Worm (Caenorhabditis elegans) whole organism, L1 larva: ENCODE data around the gene F49E12.12.

Experiments used
- C34B4.2 ChIP-seq: sonication (generic microtip); optimal IDR thresholded peaks from 2 replicates; lab custom pipeline; 2017; ENCODE audit warnings: mild to moderate bottlenecking, missing genetic modification characterization, missing compliant biosample characterization
- Y116A8C.19 ChIP-seq: sonication (generic microtip); optimal IDR thresholded peaks from 2 replicates; lab custom pipeline; 2016; ENCODE audit warnings: missing compliant biosample characterization, missing genetic modification characterization, borderline replicate concordance
- blmp-1 ChIP-seq: fragments of 150-350 bp; optimal IDR thresholded peaks from 2 replicates; lab custom pipeline; 2014; ENCODE audit warnings: missing biosample characterization, missing genetic modification characterization
- ceh-63 ChIP-seq: fragments of 200-800 bp; sonication (Bioruptor generic); optimal IDR thresholded peaks from 2 replicates; lab custom pipeline; 2018; ENCODE audit warnings: mild to moderate bottlenecking, missing genetic modification characterization, missing compliant biosample characterization
- ceh-90 ChIP-seq: sonication (generic microtip); optimal IDR thresholded peaks from 2 replicates; lab custom pipeline; 2016; ENCODE audit warnings: missing genetic modification characterization, missing compliant biosample characterization
- dsc-1 ChIP-seq: sonication (generic microtip); optimal IDR thresholded peaks from 2 replicates; lab custom pipeline; 2016; ENCODE audit warnings: mild to moderate bottlenecking, missing genetic modification characterization, missing compliant biosample characterization
- efl-1 ChIP-seq, 4 experiments: fragments of 150-350 bp; optimal IDR thresholded peaks in 3 of 4; peaks in 1 of 4; 1 replicate in 1 of 4; 2 replicates in 3 of 4; lab custom pipeline; 2014; ENCODE audit warnings: missing biosample characterization in 2 of 4, missing genetic modification characterization in 2 of 4, missing genetic modification reagents in 2 of 4
- egl-13 ChIP-seq: sonication (generic microtip); optimal IDR thresholded peaks from 2 replicates; lab custom pipeline; 2016; ENCODE audit warnings: missing genotype, missing genetic modification reagents, missing genetic modification characterization, missing compliant biosample characterization
- elt-2 ChIP-seq: sonication (generic microtip); optimal IDR thresholded peaks from 2 replicates; lab custom pipeline; 2016; ENCODE audit warnings: missing genetic modification characterization, mild to moderate bottlenecking, inconsistent platforms, missing compliant biosample characterization, missing genetic modification reagents
- fkh-10 ChIP-seq: sonication (generic microtip); optimal IDR thresholded peaks from 2 replicates; lab custom pipeline; 2017; ENCODE audit warnings: missing biosample characterization, missing genetic modification reagents, missing genetic modification characterization
- fkh-8 ChIP-seq: sonication (generic microtip); optimal IDR thresholded peaks from 2 replicates; lab custom pipeline; 2016; ENCODE audit warnings: mild to moderate bottlenecking, missing genetic modification characterization, missing compliant biosample characterization
- hlh-17 ChIP-seq: fragments of 200-800 bp; sonication (Bioruptor generic); optimal IDR thresholded peaks from 2 replicates; lab custom pipeline; 2018; ENCODE audit warnings: missing genetic modification characterization, mild to moderate bottlenecking, missing compliant biosample characterization, moderate library complexity, borderline replicate concordance
- isw-1 ChIP-seq: fragments of 200-800 bp; sonication (Bioruptor generic); IDR thresholded peaks from 2 replicates; pipeline ENCODE4 v1.3.6; 2022; ENCODE audit warnings: missing genetic modification characterization, missing compliant biosample characterization
- jun-1 ChIP-seq: fragments of 150-350 bp; optimal IDR thresholded peaks from 2 replicates; lab custom pipeline; 2014; ENCODE audit warnings: missing biosample characterization, missing genetic modification reagents, missing genetic modification characterization
- lin-14 ChIP-seq: fragments of 200-800 bp; sonication (Bioruptor generic); optimal IDR thresholded peaks from 2 replicates; lab custom pipeline; 2018; ENCODE audit warnings: mild to moderate bottlenecking, missing genetic modification characterization, moderate library complexity, missing compliant biosample characterization
- lin-35 ChIP-seq, 2 experiments: fragments of 150-350 bp; optimal IDR thresholded peaks; 2 replicates each; lab custom pipeline; 2014; ENCODE audit warnings: missing biosample characterization in 2 of 2, missing genetic modification characterization in 2 of 2, missing genetic modification reagents in 2 of 2
- lsy-2 ChIP-seq, 2 experiments: fragments of 150-350 bp; optimal IDR thresholded peaks; 2 replicates each; lab custom pipeline; 2014; ENCODE audit warnings: missing biosample characterization in 2 of 2, missing genetic modification characterization in 2 of 2
- mdl-1 ChIP-seq, 2 experiments: fragments of 150-350 bp; optimal IDR thresholded peaks; 2 replicates each; lab custom pipeline; 2014 to 2017; ENCODE audit warnings: missing biosample characterization in 2 of 2, missing genetic modification characterization in 2 of 2, inconsistent platforms in 1 of 2
- nhr-19 ChIP-seq: fragments of 200-800 bp; sonication (Bioruptor generic); conservative IDR thresholded peaks from 2 replicates; pipeline ENCODE4 v1.3.6; 2022; ENCODE audit warnings: missing genetic modification characterization, missing compliant biosample characterization
- nhr-20 ChIP-seq: sonication (generic microtip); optimal IDR thresholded peaks from 2 replicates; lab custom pipeline; 2016; ENCODE audit warnings: mild to moderate bottlenecking, missing genetic modification characterization, missing compliant biosample characterization
- nhr-237 ChIP-seq: fragments of 150-350 bp; optimal IDR thresholded peaks from 2 replicates; lab custom pipeline; 2014; ENCODE audit warnings: missing biosample characterization, missing genetic modification characterization
- nhr-71 ChIP-seq: sonication (generic microtip); optimal IDR thresholded peaks from 2 replicates; lab custom pipeline; 2016; ENCODE audit warnings: mild to moderate bottlenecking, missing genetic modification characterization, moderate library complexity, missing compliant biosample characterization
- nhr-77 ChIP-seq: fragments of 150-350 bp; optimal IDR thresholded peaks from 2 replicates; lab custom pipeline; 2014; ENCODE audit warnings: missing biosample characterization, missing genetic modification characterization
- nhr-90 ChIP-seq: sonication (generic microtip); optimal IDR thresholded peaks from 2 replicates; lab custom pipeline; 2016; ENCODE audit warnings: mild to moderate bottlenecking, missing genetic modification characterization, missing compliant biosample characterization; ENCODE audit not compliant: poor library complexity
- pax-3 ChIP-seq: fragments of 200-800 bp; sonication (Bioruptor generic); optimal IDR thresholded peaks from 2 replicates; lab custom pipeline; 2018; ENCODE audit warnings: mild to moderate bottlenecking, missing genetic modification characterization, moderate library complexity, missing compliant biosample characterization
- pqm-1 ChIP-seq: sonication (generic microtip); optimal IDR thresholded peaks from 3 replicates; lab custom pipeline; 2017; ENCODE audit warnings: missing biosample characterization, missing genetic modification characterization
- rnt-1 ChIP-seq: sonication (generic microtip); optimal IDR thresholded peaks from 2 replicates; lab custom pipeline; 2016; ENCODE audit warnings: mild to moderate bottlenecking, missing genetic modification characterization, moderate library complexity, missing compliant biosample characterization
- snpc-4 ChIP-seq: fragments of 150-350 bp; optimal IDR thresholded peaks from 2 replicates; lab custom pipeline; 2014; ENCODE audit warnings: missing biosample characterization, missing genetic modification characterization
- sup-37 ChIP-seq: fragments of 200-800 bp; sonication (Bioruptor generic); optimal IDR thresholded peaks from 2 replicates; lab custom pipeline; 2018; ENCODE audit warnings: mild to moderate bottlenecking, missing genetic modification characterization, missing compliant biosample characterization
- swsn-7 ChIP-seq: sonication (generic microtip); optimal IDR thresholded peaks from 2 replicates; lab custom pipeline; 2016; ENCODE audit warnings: missing genetic modification characterization, missing compliant biosample characterization
- tlp-1 ChIP-seq: fragments of 150-350 bp; optimal IDR thresholded peaks from 2 replicates; lab custom pipeline; 2014; ENCODE audit warnings: missing biosample characterization, missing genetic modification characterization
- unc-130 ChIP-seq: fragments of 150-350 bp; optimal IDR thresholded peaks from 2 replicates; lab custom pipeline; 2017; ENCODE audit warnings: missing biosample characterization, missing genetic modification characterization, inconsistent platforms
- unc-62 ChIP-seq: fragments of 150-350 bp; optimal IDR thresholded peaks from 2 replicates; lab custom pipeline; 2014; ENCODE audit warnings: missing biosample characterization, missing genetic modification reagents, missing genetic modification characterization
- unc-86 ChIP-seq: sonication (generic microtip); optimal IDR thresholded peaks from 2 replicates; lab custom pipeline; 2016; ENCODE audit warnings: missing genetic modification characterization, missing compliant biosample characterization
- zip-4 ChIP-seq: fragments of 200-800 bp; sonication (Bioruptor generic); optimal IDR thresholded peaks from 2 replicates; lab custom pipeline; 2018; ENCODE audit warnings: mild to moderate bottlenecking, missing genetic modification characterization, moderate library complexity, missing compliant biosample characterization

The F49E12.12 gene

DNA sequence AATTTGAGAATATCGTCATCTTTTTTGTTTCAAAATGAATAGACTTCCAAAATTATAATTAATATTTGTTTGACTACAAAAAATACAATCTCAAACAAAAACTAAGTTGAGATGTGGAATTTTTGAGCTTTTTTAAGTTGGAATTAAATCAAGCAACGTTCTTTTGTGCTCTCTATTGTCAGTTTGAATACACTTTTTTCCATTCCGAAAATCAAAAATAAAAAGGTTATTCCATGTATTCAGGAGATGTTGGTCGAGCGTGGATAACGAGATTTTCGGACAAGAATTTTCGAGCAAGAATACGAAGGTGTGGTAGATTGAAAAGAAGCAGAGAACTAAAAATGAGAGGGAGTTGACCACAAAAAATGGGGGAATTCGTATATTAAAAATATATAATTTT is 11.1 kb upstream of the F49E12.12 start:
- TF ChIP-seq snpc-4 (no peak), elt-2 (tag; lab: Kevin White, UChicago) (no peak), nhr-20 (tag; lab: Kevin White, UChicago) (no peak), unc-86 (no peak), fkh-10 (GFP tag; lab: Kevin White, UChicago) (no peak), sup-37 (GFP tag; lab: Kevin White, UChicago) (no peak), ceh-63 (GFP tag; lab: Kevin White, UChicago) (no peak), rnt-1 (no peak), lin-14 (GFP tag; lab: Kevin White, UChicago) (no peak), C34B4.2 (no peak), efl-1 (optimal IDR thresholded peaks at IDR 0.05; lab: Kevin White, UChicago) (no peak), efl-1 (GFP tag; optimal IDR thresholded peaks at IDR 0.05 in 1 of 2; lab: Kevin White, UChicago) (no peak), pqm-1 (tag; lab: Kevin White, UChicago) (no peak), nhr-71 (no peak), swsn-7 (tag; lab: Kevin White, UChicago) (no peak), Y116A8C.19 (tag; lab: Kevin White, UChicago) (no peak), unc-62 (GFP tag; lab: Kevin White, UChicago) (no peak), isw-1 (no peak)

DNA sequence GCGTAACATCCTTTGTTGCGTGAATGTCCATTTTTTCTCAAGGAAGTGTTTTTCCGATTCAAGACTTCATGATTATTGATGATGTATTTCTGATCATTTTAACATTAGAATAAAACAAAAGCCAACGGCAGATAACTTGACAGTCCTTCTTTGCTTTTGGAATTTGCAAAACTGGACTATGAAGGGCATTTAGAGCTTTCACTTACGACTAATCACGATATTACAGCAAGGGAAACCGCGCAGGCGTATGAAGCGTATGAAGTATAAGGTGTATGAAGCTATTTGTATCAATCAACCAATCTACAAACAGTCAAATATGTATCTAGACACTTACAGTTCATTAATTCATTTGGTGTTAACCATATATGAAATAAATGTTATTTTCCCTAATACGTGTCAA is 3.6 kb upstream of the F49E12.12 start:
- no peak for TF ChIP-seq unc-130 (tag; lab: Kevin White, UChicago)
- TF ChIP-seq zip-4 (GFP tag; lab: Kevin White, UChicago), result no peak
- TF ChIP-seq, all 84 proteins: peak for 0

DNA sequence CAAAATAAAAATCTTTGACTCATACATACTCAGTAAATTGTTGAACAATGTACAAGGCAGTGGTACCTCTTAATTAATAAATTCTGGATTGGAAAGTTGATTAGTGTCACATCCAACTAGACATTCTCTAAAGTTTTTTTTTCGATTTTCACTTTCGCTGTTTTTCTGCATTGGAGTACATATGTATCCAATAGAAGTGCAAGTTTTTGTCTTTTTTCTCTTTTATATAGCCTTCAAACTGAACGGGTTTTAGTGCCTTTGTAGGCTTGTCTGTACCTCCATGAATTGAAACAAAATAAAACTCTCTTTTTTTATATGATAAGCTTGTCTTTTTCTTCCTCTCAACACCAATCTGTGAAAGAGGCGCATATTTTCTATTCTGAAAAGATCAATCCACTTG is 1.1 kb upstream of the F49E12.12 start:
- TF ChIP-seq dsc-1 (no peak), blmp-1 (peak; percentile 18)

DNA sequence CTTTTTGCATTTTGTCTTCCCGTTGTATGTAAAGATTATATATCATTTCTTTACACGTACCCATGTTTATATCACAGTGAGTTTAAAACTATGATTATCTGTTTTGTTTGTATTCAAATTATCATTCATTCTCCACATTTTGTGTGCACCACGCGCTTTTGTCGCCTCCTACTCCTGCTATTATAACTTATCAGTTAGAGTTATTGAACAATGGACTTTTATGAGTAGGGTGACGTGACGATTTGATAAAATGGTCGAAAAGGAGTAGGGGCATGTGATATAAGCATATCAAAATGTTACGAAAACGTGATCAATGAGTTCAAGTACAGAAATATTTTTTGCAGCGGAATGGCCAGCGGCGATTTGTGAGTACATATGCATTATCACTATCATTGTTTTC is 1.6 kb downstream of the F49E12.12 start:
- TF ChIP-seq ceh-90 (tag; lab: Kevin White, UChicago) (no peak), jun-1 (tag; lab: Kevin White, UChicago) (peak; percentile 74), nhr-237 (tag; lab: Kevin White, UChicago) (no peak), lin-35 (GFP tag; optimal IDR thresholded peaks at IDR 0.05; lab: Kevin White, UChicago) (peak in 1 of 2 experiments; percentile 61), pax-3 (peak; percentile 2), fkh-8 (tag; lab: Kevin White, UChicago) (no peak), nhr-90 (tag; lab: Kevin White, UChicago) (peak; percentile 59), egl-13 (tag; lab: Kevin White, UChicago) (peak; percentile 69), pqm-1 (tag; lab: Kevin White, UChicago) (peak; percentile 79), nhr-77 (tag; lab: Kevin White, UChicago) (no peak), nhr-20 (tag; lab: Kevin White, UChicago) (peak; percentile 78), lin-14 (GFP tag; lab: Kevin White, UChicago) (peak; percentile 33), hlh-17 (no peak), elt-2 (tag; lab: Kevin White, UChicago) (peak; percentile 99), tlp-1 (tag; lab: Kevin White, UChicago) (peak; percentile 2), mdl-1 (tag; optimal IDR thresholded peaks at IDR 0.05; lab: Kevin White, UChicago) (peak in 1 of 2 experiments; percentile 35), lsy-2 (tag; optimal IDR thresholded peaks at IDR 0.05; lab: Kevin White, UChicago) (peak in 1 of 2 experiments; percentile 29), nhr-71 (peak; percentile 68), nhr-19 (GFP tag; lab: Robert Waterston, UW) (peak; percentile 38)
